Fruit fly (Drosophila melanogaster): ENCODE results near the gene ATPsynE.
A peak's percentile ranks its signal among the peaks of the same experiment; 100 is the strongest.

The ATPsynE gene

dm6 chr3R:14326250-14327112 lies at the start of gene ATPsynE, which contains the start of gene Afti:
TSS of gene ATPsynE (plus strand) at chr3R:14326947.
TSS of gene Afti (minus strand) at chr3R:14326689.
- TF ChIP-seq CG15710 (tag; optimal IDR thresholded peaks at IDR 0.05) (peak; percentile 56), CG10348 (GFP tag; IDR thresholded peaks at IDR 0.05) (no peak), Pif1B (GFP tag; optimal IDR thresholded peaks at IDR 0.05) (no peak), CG34367 (tag; optimal IDR thresholded peaks at IDR 0.05) (peak; percentile 33), CG12605 (GFP tag; IDR thresholded peaks at IDR 0.05) (no peak), CG13204 (GFP tag; optimal IDR thresholded peaks at IDR 0.05) (no peak), CG4496 (GFP tag; IDR thresholded peaks at IDR 0.05) (peak; percentile 78), Snoo (tag; optimal IDR thresholded peaks at IDR 0.05) (peak; percentile 52), gl (tag; optimal IDR thresholded peaks at IDR 0.05) (no peak), CG14655 (GFP tag; optimal IDR thresholded peaks at IDR 0.05) (no peak), CG8301 (tag; optimal IDR thresholded peaks at IDR 0.05) (no peak), D1 (tag; optimal IDR thresholded peaks at IDR 0.05) (no peak), rn (GFP tag; IDR thresholded peaks at IDR 0.05) (no peak), CG9948 (tag; optimal IDR thresholded peaks at IDR 0.05) (no peak), EcR (GFP tag; optimal IDR thresholded peaks at IDR 0.05) (no peak), fd96Ca (GFP tag; IDR thresholded peaks at IDR 0.05) (peak; percentile 54), CG32121 (GFP tag; IDR thresholded peaks at IDR 0.05) (peak; percentile 41; the same call in 1 of the 2 replicates), CG17806 (tag; optimal IDR thresholded peaks at IDR 0.05) (peak; percentile 57), CG8159 (tag; optimal IDR thresholded peaks at IDR 0.05) (no peak), Pif1A (GFP tag; optimal IDR thresholded peaks at IDR 0.05) (no peak), Ets98B (GFP tag; IDR thresholded peaks at IDR 0.05) (peak; percentile 52)

- TF ChIP-seq CG32121 (GFP tag; IDR thresholded peaks at IDR 0.05) (peak; percentile 98), CG13204 (GFP tag; optimal IDR thresholded peaks at IDR 0.05) (peak; percentile 96), gl (tag; optimal IDR thresholded peaks at IDR 0.05) (peak; percentile 90), CG4496 (GFP tag; IDR thresholded peaks at IDR 0.05) (peak; percentile 97), CG8159 (tag; optimal IDR thresholded peaks at IDR 0.05) (peak; percentile 98), CG8301 (tag; optimal IDR thresholded peaks at IDR 0.05) (peak; percentile 96), Pif1A (GFP tag; optimal IDR thresholded peaks at IDR 0.05) (peak; percentile 96), CG10348 (GFP tag; IDR thresholded peaks at IDR 0.05) (peak; percentile 77), CG9948 (tag; optimal IDR thresholded peaks at IDR 0.05) (peak; percentile 97), CG12605 (GFP tag; IDR thresholded peaks at IDR 0.05) (peak; percentile 97), Ets98B (GFP tag; IDR thresholded peaks at IDR 0.05) (peak; percentile 97), D1 (tag; optimal IDR thresholded peaks at IDR 0.05) (peak; percentile 97), fd96Ca (GFP tag; IDR thresholded peaks at IDR 0.05) (peak; percentile 96), CG14655 (GFP tag; optimal IDR thresholded peaks at IDR 0.05) (peak; percentile 97), EcR (GFP tag; optimal IDR thresholded peaks at IDR 0.05) (peak; percentile 72), rn (GFP tag; IDR thresholded peaks at IDR 0.05) (peak; percentile 96), CG15710 (tag; optimal IDR thresholded peaks at IDR 0.05) (peak; percentile 98), CG34367 (tag; optimal IDR thresholded peaks at IDR 0.05) (peak; percentile 94), Pif1B (GFP tag; optimal IDR thresholded peaks at IDR 0.05) (peak; percentile 98), CG17806 (tag; optimal IDR thresholded peaks at IDR 0.05) (peak; percentile 97), Snoo (tag; optimal IDR thresholded peaks at IDR 0.05) (peak; percentile 93)
These were observed 48.7 kb upstream of the ATPsynE start for dm6 chr3R:14277894-14278522.

dm6 chr3R:14278523-14279303 lies 48.0 kb upstream of the ATPsynE start:
- TF ChIP-seq D1 (tag; optimal IDR thresholded peaks at IDR 0.05): no peak
- TF ChIP-seq Pif1A (GFP tag; optimal IDR thresholded peaks at IDR 0.05): peak; percentile 37
- no peak for TF ChIP-seq CG10348 (GFP tag; IDR thresholded peaks at IDR 0.05)
- peak; percentile 45 for TF ChIP-seq CG8159 (tag; optimal IDR thresholded peaks at IDR 0.05)
- TF ChIP-seq Ets98B (GFP tag; IDR thresholded peaks at IDR 0.05): peak; percentile 79
- TF ChIP-seq CG15710 (tag; optimal IDR thresholded peaks at IDR 0.05): peak; percentile 53
- TF ChIP-seq CG17806 (tag; optimal IDR thresholded peaks at IDR 0.05): peak; percentile 21
- peak; percentile 69 for TF ChIP-seq CG12605 (GFP tag; IDR thresholded peaks at IDR 0.05)
- TF ChIP-seq CG4496 (GFP tag; IDR thresholded peaks at IDR 0.05): peak; percentile 84
- TF ChIP-seq CG8301 (tag; optimal IDR thresholded peaks at IDR 0.05): peak; percentile 15
- TF ChIP-seq CG14655 (GFP tag; optimal IDR thresholded peaks at IDR 0.05): peak; percentile 31
- no peak for TF ChIP-seq Snoo (tag; optimal IDR thresholded peaks at IDR 0.05)
- TF ChIP-seq CG9948 (tag; optimal IDR thresholded peaks at IDR 0.05): peak; percentile 50
- TF ChIP-seq gl (tag; optimal IDR thresholded peaks at IDR 0.05): peak; percentile 88
- TF ChIP-seq CG32121 (GFP tag; IDR thresholded peaks at IDR 0.05): no peak; the same call in 1 of the 2 replicates
- no peak for TF ChIP-seq rn (GFP tag; IDR thresholded peaks at IDR 0.05)
- TF ChIP-seq Pif1B (GFP tag; optimal IDR thresholded peaks at IDR 0.05): peak; percentile 66
- TF ChIP-seq CG34367 (tag; optimal IDR thresholded peaks at IDR 0.05): peak; percentile 33
- peak; percentile 63; the same call in 2 of the 3 replicates for TF ChIP-seq fd96Ca (GFP tag; IDR thresholded peaks at IDR 0.05)
- TF ChIP-seq EcR (GFP tag; optimal IDR thresholded peaks at IDR 0.05): peak; percentile 69
- peak; percentile 75 for TF ChIP-seq CG13204 (GFP tag; optimal IDR thresholded peaks at IDR 0.05)

DNA sequence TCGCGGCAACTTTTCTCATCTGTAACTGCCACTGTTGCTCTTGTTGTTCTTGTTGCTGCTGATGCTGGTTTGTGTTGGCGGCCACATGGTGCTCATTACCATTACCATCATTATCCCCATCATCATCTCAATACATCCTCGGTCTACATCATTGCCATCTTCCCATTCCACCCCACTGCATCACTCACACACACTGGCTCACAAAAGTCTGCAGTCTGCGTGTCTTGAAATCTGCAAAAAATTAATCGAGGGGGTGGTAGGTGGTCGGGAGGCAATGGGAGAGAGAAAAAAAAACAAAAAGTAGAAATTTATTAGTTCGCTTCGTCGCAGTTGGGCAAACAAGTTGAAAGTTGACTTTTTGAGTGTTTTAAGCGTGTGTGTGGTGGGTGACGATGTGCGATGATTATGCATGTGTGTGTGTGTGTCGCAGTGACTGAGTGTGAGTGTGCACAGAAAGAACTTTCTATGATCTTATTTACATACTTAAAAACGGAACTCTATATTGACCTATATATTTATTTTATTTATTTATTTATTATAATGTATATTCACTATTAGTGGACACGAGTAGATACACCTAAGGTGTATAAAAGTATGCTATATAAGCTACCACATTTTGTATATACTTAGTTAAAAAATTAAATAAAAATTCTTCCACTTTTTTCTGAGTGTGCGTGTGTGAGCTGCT lies 47.3 kb upstream of the ATPsynE start:
- TF ChIP-seq EcR (GFP tag; optimal IDR thresholded peaks at IDR 0.05) (no peak), CG34367 (tag; optimal IDR thresholded peaks at IDR 0.05) (peak; percentile 7), fd96Ca (GFP tag; IDR thresholded peaks at IDR 0.05) (no peak), gl (tag; optimal IDR thresholded peaks at IDR 0.05) (no peak), CG13204 (GFP tag; optimal IDR thresholded peaks at IDR 0.05) (no peak), CG17806 (tag; optimal IDR thresholded peaks at IDR 0.05) (peak; percentile 23), CG14655 (GFP tag; optimal IDR thresholded peaks at IDR 0.05) (peak; percentile 70), rn (GFP tag; IDR thresholded peaks at IDR 0.05) (no peak), D1 (tag; optimal IDR thresholded peaks at IDR 0.05) (no peak), Snoo (tag; optimal IDR thresholded peaks at IDR 0.05) (no peak), Ets98B (GFP tag; IDR thresholded peaks at IDR 0.05) (peak; percentile 47), CG4496 (GFP tag; IDR thresholded peaks at IDR 0.05) (peak; percentile 46; the same call in 1 of the 3 replicates), CG9948 (tag; optimal IDR thresholded peaks at IDR 0.05) (peak; percentile 31), CG32121 (GFP tag; IDR thresholded peaks at IDR 0.05) (peak; percentile 54), CG8301 (tag; optimal IDR thresholded peaks at IDR 0.05) (peak; percentile 41), Pif1A (GFP tag; optimal IDR thresholded peaks at IDR 0.05) (peak; percentile 9), Pif1B (GFP tag; optimal IDR thresholded peaks at IDR 0.05) (no peak), CG15710 (tag; optimal IDR thresholded peaks at IDR 0.05) (peak; percentile 12), CG8159 (tag; optimal IDR thresholded peaks at IDR 0.05) (peak; percentile 20)

All from whole organism, pupa.